Worm (Caenorhabditis elegans) whole organism, L4 larva: Measurements from ENCODE around the gene spds-1.

Source experiments
- D1046.2 ChIP-seq: fragments of 200-800 bp; sonication (Bioruptor generic); IDR thresholded peaks from 2 replicates; pipeline ENCODE4 v1.3.6; 2022; ENCODE audit warnings: missing genetic modification characterization, missing compliant biosample characterization
- F10B5.3 ChIP-seq: sonication (generic microtip); optimal IDR thresholded peaks from 2 replicates; lab custom pipeline; 2016; ENCODE audit warnings: mild to moderate bottlenecking, missing genetic modification characterization, missing compliant biosample characterization
- F44E2.7 ChIP-seq: fragments of 200-800 bp; sonication (Bioruptor generic); IDR thresholded peaks from 2 replicates; pipeline ENCODE4 v2.1.2; 2022; ENCODE audit warnings: missing genetic modification characterization, missing compliant biosample characterization
- T20F7.1 ChIP-seq: fragments of 200-800 bp; sonication (Bioruptor generic); optimal IDR thresholded peaks from 2 replicates; lab custom pipeline; 2018; ENCODE audit warnings: mild to moderate bottlenecking, missing genetic modification characterization, missing compliant biosample characterization
- ZK546.5 ChIP-seq, 2 experiments: sonication (generic microtip); optimal IDR thresholded peaks; 2 replicates each; lab custom pipeline; 2017; ENCODE audit warnings: missing biosample characterization in 2 of 2, missing genetic modification characterization in 2 of 2
- aly-2 ChIP-seq: sonication (generic microtip); optimal IDR thresholded peaks from 2 replicates; lab custom pipeline; 2018; ENCODE audit warnings: missing biosample characterization, missing genetic modification characterization
- ama-1 ChIP-seq: fragments of 150-350 bp; optimal IDR thresholded peaks from 2 replicates; lab custom pipeline; 2014; ENCODE audit warnings: inconsistent platforms, mixed read lengths
- arid-1 ChIP-seq: fragments of 200-800 bp; sonication (Bioruptor generic); conservative IDR thresholded peaks from 2 replicates; pipeline ENCODE4 v1.3.6; 2022; ENCODE audit warnings: missing genetic modification reagents, missing genetic modification characterization, missing compliant biosample characterization
- ceh-20 ChIP-seq: fragments of 200-800 bp; sonication (Bioruptor generic); IDR thresholded peaks from 2 replicates; pipeline ENCODE4 v1.3.6; 2022; ENCODE audit warnings: missing genetic modification reagents, missing genetic modification characterization, missing compliant biosample characterization
- ceh-32 ChIP-seq: sonication (generic microtip); optimal IDR thresholded peaks from 2 replicates; lab custom pipeline; 2016; ENCODE audit warnings: mild to moderate bottlenecking, missing genetic modification characterization, missing compliant biosample characterization; ENCODE audit not compliant: poor library complexity
- ceh-62 ChIP-seq: sonication (generic microtip); optimal IDR thresholded peaks from 2 replicates; lab custom pipeline; 2017; ENCODE audit warnings: missing biosample characterization, missing genetic modification characterization
- ceh-82 ChIP-seq: sonication (generic microtip); optimal IDR thresholded peaks from 2 replicates; lab custom pipeline; 2017; ENCODE audit warnings: missing biosample characterization, missing genetic modification characterization
- ces-1 ChIP-seq: fragments of 150-350 bp; sonication (generic microtip); optimal IDR thresholded peaks from 4 replicates; lab custom pipeline; 2014; ENCODE audit warnings: missing biosample characterization, missing genetic modification reagents, missing genetic modification characterization
- ctbp-1 ChIP-seq: fragments of 200-800 bp; sonication (Bioruptor generic); IDR thresholded peaks from 2 replicates; pipeline ENCODE4 v1.3.6; 2022; ENCODE audit warnings: missing genetic modification reagents, missing genetic modification characterization, missing compliant biosample characterization
- daf-12 ChIP-seq: fragments of 150-350 bp; optimal IDR thresholded peaks from 2 replicates; lab custom pipeline; 2014; ENCODE audit warnings: missing biosample characterization, missing genetic modification reagents, missing genetic modification characterization
- dmd-6 ChIP-seq: fragments of 200-800 bp; sonication (Bioruptor generic); IDR thresholded peaks from 2 replicates; pipeline ENCODE4 v1.3.6; 2022; ENCODE audit warnings: missing genetic modification reagents, missing genetic modification characterization, missing compliant biosample characterization
- dmd-8 ChIP-seq: fragments of 200-800 bp; sonication (Bioruptor generic); IDR thresholded peaks from 2 replicates; pipeline ENCODE4 v1.3.6; 2022; ENCODE audit warnings: missing genetic modification characterization, missing compliant biosample characterization
- dmd-9 ChIP-seq: fragments of 200-800 bp; sonication (Bioruptor generic); IDR thresholded peaks from 2 replicates; pipeline ENCODE4 v1.3.6; 2022; ENCODE audit warnings: missing genetic modification reagents, missing genetic modification characterization, missing compliant biosample characterization
- duxl-1 ChIP-seq: sonication (generic microtip); optimal IDR thresholded peaks from 2 replicates; lab custom pipeline; 2016; ENCODE audit warnings: mild to moderate bottlenecking, missing genetic modification characterization, moderate library complexity, missing compliant biosample characterization; ENCODE audit not compliant: poor library complexity
- fkh-10 ChIP-seq: fragments of 150-350 bp; optimal IDR thresholded peaks from 2 replicates; lab custom pipeline; 2014; ENCODE audit warnings: missing biosample characterization, missing genetic modification reagents, missing genetic modification characterization
- fos-1 ChIP-seq: fragments of 150-350 bp; optimal IDR thresholded peaks from 2 replicates; lab custom pipeline; 2014; ENCODE audit warnings: missing biosample characterization, missing genetic modification characterization
- hif-1 ChIP-seq, 2 experiments: sonication (generic microtip); optimal IDR thresholded peaks; 2 replicates each; lab custom pipeline; 2016 to 2017; ENCODE audit warnings: missing compliant biosample characterization in 2 of 2, missing genetic modification characterization in 2 of 2, missing genetic modification reagents in 2 of 2, missing genotype in 2 of 2, mild to moderate bottlenecking in 1 of 2
- hlh-11 ChIP-seq: fragments of 200-800 bp; sonication (Bioruptor generic); optimal IDR thresholded peaks from 2 replicates; lab custom pipeline; 2018; ENCODE audit warnings: mild to moderate bottlenecking, missing genetic modification characterization, missing compliant biosample characterization
- lim-7 ChIP-seq: fragments of 200-800 bp; sonication (Bioruptor generic); IDR thresholded peaks from 2 replicates; pipeline ENCODE4 v1.3.6; 2022; ENCODE audit warnings: missing genetic modification characterization, missing compliant biosample characterization
- lin-15B ChIP-seq: fragments of 150-350 bp; sonication (generic microtip); optimal IDR thresholded peaks from 3 replicates; lab custom pipeline; 2014; ENCODE audit warnings: missing biosample characterization, missing genetic modification characterization
- lin-29 ChIP-seq: fragments of 200-800 bp; sonication (Bioruptor generic); IDR thresholded peaks from 2 replicates; pipeline ENCODE4 v1.3.6; 2022; ENCODE audit warnings: missing genetic modification reagents, missing genetic modification characterization, missing compliant biosample characterization
- lin-38 ChIP-seq: fragments of 200-800 bp; sonication (Bioruptor generic); IDR thresholded peaks from 2 replicates; pipeline ENCODE4 v1.3.6; 2022; ENCODE audit warnings: missing genetic modification reagents, missing genetic modification characterization, missing compliant biosample characterization
- lin-39 ChIP-seq: fragments of 150-350 bp; optimal IDR thresholded peaks from 2 replicates; lab custom pipeline; 2014; ENCODE audit warnings: missing biosample characterization, missing genetic modification reagents, missing genetic modification characterization
- lsy-2 ChIP-seq, 2 experiments: fragments of 150-350 bp in 1 of 2; sonication (generic microtip) in 1 of 2; optimal IDR thresholded peaks; 2 replicates each; lab custom pipeline; 2014 to 2017; ENCODE audit warnings: missing biosample characterization in 2 of 2, missing genetic modification characterization in 2 of 2
- madf-9 ChIP-seq: fragments of 200-800 bp; sonication (Bioruptor generic); conservative IDR thresholded peaks from 2 replicates; pipeline ENCODE4 v1.3.6; 2022; ENCODE audit warnings: missing genetic modification reagents, missing genetic modification characterization, missing compliant biosample characterization
- mep-1 ChIP-seq: fragments of 150-350 bp; sonication (generic microtip); optimal IDR thresholded peaks from 3 replicates; lab custom pipeline; 2014; ENCODE audit warnings: missing biosample characterization, missing genetic modification characterization
- mes-2 ChIP-seq: sonication (generic microtip); optimal IDR thresholded peaks from 2 replicates; lab custom pipeline; 2016; ENCODE audit warnings: missing genotype, mild to moderate bottlenecking, missing genetic modification characterization, missing compliant biosample characterization; ENCODE audit not compliant: poor library complexity, severe bottlenecking
- mxl-2 ChIP-seq: fragments of 200-800 bp; sonication (Bioruptor generic); conservative IDR thresholded peaks from 2 replicates; pipeline ENCODE4 v1.3.6; 2022; ENCODE audit warnings: missing genetic modification reagents, missing genetic modification characterization, missing compliant biosample characterization
- nhr-102 ChIP-seq: sonication (generic microtip); optimal IDR thresholded peaks from 2 replicates; lab custom pipeline; 2016; ENCODE audit warnings: mild to moderate bottlenecking, missing genetic modification characterization, moderate library complexity, missing compliant biosample characterization
- nhr-11 ChIP-seq: fragments of 150-350 bp; optimal IDR thresholded peaks from 2 replicates; lab custom pipeline; 2014; ENCODE audit warnings: missing biosample characterization, missing genetic modification characterization
- nhr-237 ChIP-seq: sonication (generic microtip); optimal IDR thresholded peaks from 2 replicates; lab custom pipeline; 2017; ENCODE audit warnings: missing biosample characterization, missing genetic modification characterization
- nhr-41 ChIP-seq: fragments of 200-800 bp; sonication (Bioruptor generic); IDR thresholded peaks from 2 replicates; pipeline ENCODE4 v1.3.6; 2022; ENCODE audit warnings: missing genetic modification reagents, missing genetic modification characterization, missing compliant biosample characterization
- nhr-6 ChIP-seq: fragments of 150-350 bp; optimal IDR thresholded peaks from 2 replicates; lab custom pipeline; 2014; ENCODE audit warnings: missing biosample characterization, missing genetic modification characterization
- nhr-77 ChIP-seq: fragments of 150-350 bp; optimal IDR thresholded peaks from 2 replicates; lab custom pipeline; 2014; ENCODE audit warnings: missing biosample characterization, missing genetic modification characterization
- pha-4 ChIP-seq, 2 experiments: fragments of 150-350 bp in 1 of 2; fragments of 200-800 bp in 1 of 2; sonication (Bioruptor generic) in 1 of 2; IDR thresholded peaks in 1 of 2; optimal IDR thresholded peaks in 1 of 2; 2 replicates each; pipeline versions ENCODE4 v1.3.6 to Lab custom; 2014 to 2022; ENCODE audit warnings: missing genetic modification characterization in 2 of 2, missing genetic modification reagents in 2 of 2, missing biosample characterization in 1 of 2, missing compliant biosample characterization in 1 of 2
- php-3 ChIP-seq: fragments of 200-800 bp; sonication (Bioruptor generic); IDR thresholded peaks from 2 replicates; pipeline ENCODE4 v1.3.6; 2022; ENCODE audit warnings: missing genetic modification reagents, missing genetic modification characterization, missing compliant biosample characterization
- rbr-2 ChIP-seq: sonication (generic microtip); optimal IDR thresholded peaks from 2 replicates; lab custom pipeline; 2016; ENCODE audit warnings: missing genotype, missing genetic modification characterization, missing compliant biosample characterization
- saeg-2 ChIP-seq: fragments of 200-800 bp; sonication (Bioruptor generic); IDR thresholded peaks from 2 replicates; pipeline ENCODE4 v1.3.6; 2022; ENCODE audit warnings: missing genetic modification reagents, missing genetic modification characterization, missing compliant biosample characterization
- skn-1 ChIP-seq: fragments of 150-350 bp; optimal IDR thresholded peaks from 2 replicates; lab custom pipeline; 2014; ENCODE audit warnings: missing biosample characterization, missing genetic modification characterization
- snpc-1.2 ChIP-seq: fragments of 200-800 bp; sonication (Bioruptor generic); IDR thresholded peaks from 2 replicates; pipeline ENCODE4 v1.3.6; 2022; ENCODE audit warnings: missing genetic modification reagents, missing genetic modification characterization, missing compliant biosample characterization
- snpc-4 ChIP-seq: fragments of 150-350 bp; optimal IDR thresholded peaks from 2 replicates; lab custom pipeline; 2014; ENCODE audit warnings: missing biosample characterization, missing genetic modification characterization
- unc-62 ChIP-seq, 3 experiments: fragments of 150-350 bp in 1 of 3; sonication (generic microtip); optimal IDR thresholded peaks in 2 of 3; peaks in 1 of 3; 1 replicate in 1 of 3; 2 replicates in 2 of 3; lab custom pipeline; 2014 to 2017; ENCODE audit warnings: missing biosample characterization in 3 of 3, missing genetic modification characterization in 3 of 3, missing genetic modification reagents in 3 of 3, missing genotype in 1 of 3
- zag-1 ChIP-seq: fragments of 150-350 bp; optimal IDR thresholded peaks from 2 replicates; lab custom pipeline; 2014; ENCODE audit warnings: missing biosample characterization, missing genetic modification characterization
- zip-11 ChIP-seq: fragments of 200-800 bp; sonication (Bioruptor generic); IDR thresholded peaks from 2 replicates; pipeline ENCODE4 v1.3.6; 2022; ENCODE audit warnings: missing genetic modification characterization, missing compliant biosample characterization
- zip-2 ChIP-seq: fragments of 150-350 bp; optimal IDR thresholded peaks from 2 replicates; lab custom pipeline; 2014; ENCODE audit warnings: missing biosample characterization, missing genetic modification characterization

The spds-1 gene

DNA sequence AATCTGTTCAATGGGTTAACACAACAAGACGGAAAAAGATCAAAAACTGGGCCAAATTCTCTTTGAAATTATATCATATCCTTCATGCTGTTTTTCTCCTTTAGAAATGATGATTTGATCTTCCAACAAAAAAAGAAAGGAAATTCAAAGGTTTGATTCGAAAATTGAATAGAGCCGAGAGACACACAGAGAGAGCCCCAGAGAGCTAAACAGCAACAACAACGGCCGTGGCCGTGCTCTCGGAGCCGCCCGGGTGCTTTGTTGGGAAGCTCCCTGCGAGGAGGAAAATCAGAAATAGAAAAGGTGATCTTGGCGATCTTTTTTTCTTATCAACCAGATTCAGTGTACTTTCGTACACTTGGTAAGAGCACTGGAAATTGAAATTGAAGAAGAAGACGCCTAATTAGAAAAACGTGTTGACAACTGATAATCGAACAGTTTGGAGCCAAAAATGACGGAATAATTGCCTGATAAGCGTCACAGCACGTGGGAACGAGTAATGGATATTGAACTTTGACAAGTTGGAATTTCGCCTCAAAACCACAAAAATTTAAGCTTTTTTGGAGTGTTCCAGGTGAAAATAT is 9.4 kb upstream of the spds-1 start (continued):
- TF ChIP-seq fkh-10 (no peak), lin-39 (tag; lab: Kevin White, UChicago) (no peak), lin-15B (no peak), arid-1 (0 out of 2 replicates have a peak, but pooled peaks have one; percentile 10), hif-1 (tag; optimal IDR thresholded peaks at IDR 0.05; lab: Kevin White, UChicago) (no peak), mxl-2 (GFP tag; lab: Robert Waterston, UW) (no peak), T20F7.1 (GFP tag; lab: Kevin White, UChicago) (peak; percentile 27), zip-11 (no peak), duxl-1 (tag; lab: Kevin White, UChicago) (no peak), pha-4 (GFP tag; IDR thresholded peaks at IDR 0.05; lab: Robert Waterston, UW) (no peak), pha-4 (tag; optimal IDR thresholded peaks at IDR 0.05; lab: Kevin White, UChicago) (no peak), F44E2.7 (no peak), dmd-9 (GFP tag; lab: Robert Waterston, UW) (no peak), D1046.2 (no peak), madf-9 (GFP tag; lab: Robert Waterston, UW) (no peak), php-3 (GFP tag; lab: Robert Waterston, UW) (peak; percentile 58; the same call in 1 of the 2 replicates), ceh-32 (tag; lab: Kevin White, UChicago) (no peak), zip-2 (tag; lab: Kevin White, UChicago) (no peak), dmd-6 (GFP tag; lab: Robert Waterston, UW) (peak; percentile 80), ZK546.5 (tag; optimal IDR thresholded peaks at IDR 0.05; lab: Kevin White, UChicago) (no peak), daf-12 (no peak), zag-1 (tag; lab: Kevin White, UChicago) (no peak), lin-29 (GFP tag; lab: Robert Waterston, UW) (no peak), ceh-82 (tag; lab: Kevin White, UChicago) (no peak), unc-62 (GFP tag; optimal IDR thresholded peaks at IDR 0.05 in 1 of 2; lab: Kevin White, UChicago) (peak in 1 of 2 experiments; percentile 53), unc-62 (tag; optimal IDR thresholded peaks at IDR 0.05; lab: Kevin White, UChicago) (no peak), ctbp-1 (no peak; the same call in 1 of the 2 replicates), rbr-2 (no peak), lsy-2 (tag; optimal IDR thresholded peaks at IDR 0.05; lab: Kevin White, UChicago) (peak in 1 of 2 experiments; percentile 35), mes-2 (no peak), saeg-2 (GFP tag; lab: Robert Waterston, UW) (no peak), snpc-4 (tag; lab: Kevin White, UChicago) (no peak), snpc-1.2 (GFP tag; lab: Robert Waterston, UW) (peak; percentile 10; the same call in 1 of the 2 replicates), skn-1 (no peak), lin-38 (GFP tag; lab: Robert Waterston, UW) (0 out of 2 replicates have a peak, but pooled peaks have one; percentile 5), aly-2 (tag; lab: Kevin White, UChicago) (no peak), fos-1 (tag; lab: Kevin White, UChicago) (no peak), ces-1 (no peak), ceh-20 (GFP tag; lab: Robert Waterston, UW) (no peak), nhr-41 (no peak), F10B5.3 (tag; lab: Kevin White, UChicago) (no peak), nhr-11 (tag; lab: Kevin White, UChicago) (no peak), dmd-8 (no peak), nhr-77 (peak; percentile 32), ama-1 (lab: Kevin White, UChicago) (no peak), nhr-6 (no peak), mep-1 (tag; lab: Kevin White, UChicago) (peak; percentile 11), nhr-237 (tag; lab: Kevin White, UChicago) (no peak), hlh-11 (tag; lab: Kevin White, UChicago) (peak; percentile 61), nhr-102 (tag; lab: Kevin White, UChicago) (no peak), lim-7 (GFP tag; lab: Robert Waterston, UW) (no peak), ceh-62 (tag; lab: Kevin White, UChicago) (no peak)
